Fruit fly (Drosophila melanogaster) whole organism, adult: ENCODE results near the gene ase.

Source experiments
- CG12768 ChIP-seq: fragments of 200-800 bp; sonication (Bioruptor generic); optimal IDR thresholded peaks from 2 replicates; lab custom pipeline; 2017; ENCODE audit warnings: missing biosample characterization, missing genetic modification characterization, mild to moderate bottlenecking, moderate library complexity, missing genetic modification reagents
- CG14711 ChIP-seq: fragments of 200-800 bp; sonication (Bioruptor generic); optimal IDR thresholded peaks from 2 replicates; lab custom pipeline; 2018; ENCODE audit warnings: missing biosample characterization, mild to moderate bottlenecking, missing genetic modification characterization, moderate library complexity
- Crg-1 ChIP-seq: fragments of 200-800 bp; sonication (Bioruptor generic); optimal IDR thresholded peaks from 2 replicates; lab custom pipeline; 2016; ENCODE audit warnings: missing biosample characterization, missing genetic modification characterization
- Hr96 ChIP-seq: fragments of 200-800 bp; sonication (Bioruptor generic); optimal IDR thresholded peaks from 2 replicates; lab custom pipeline; 2016; ENCODE audit warnings: missing biosample characterization, missing genetic modification characterization
- bab1 ChIP-seq: fragments of 200-800 bp; sonication (Bioruptor generic); optimal IDR thresholded peaks from 3 replicates; lab custom pipeline; 2019; ENCODE audit warnings: missing biosample characterization, mild to moderate bottlenecking, missing genetic modification characterization, moderate library complexity
- cic ChIP-seq: fragments of 200-800 bp; sonication (Bioruptor generic); optimal IDR thresholded peaks from 2 replicates; lab custom pipeline; 2017; ENCODE audit warnings: missing biosample characterization, mild to moderate bottlenecking, missing genetic modification characterization, moderate library complexity

dm6 chrX:499589-500041, 39.1 kb downstream of the ase start:
- peak; percentile 67 for TF ChIP-seq Crg-1 (GFP tag; lab: Kevin White, UChicago)
- TF ChIP-seq bab1 (GFP tag; lab: Kevin White, UChicago), result peak; percentile 82
- peak; percentile 75 for TF ChIP-seq CG14711 (tag; lab: Kevin White, UChicago)
- peak; percentile 73 for TF ChIP-seq cic (GFP tag; lab: Kevin White, UChicago)
- peak; percentile 83 for TF ChIP-seq CG12768 (GFP tag; lab: Kevin White, UChicago)
- no peak for TF ChIP-seq Hr96 (GFP tag; lab: Kevin White, UChicago)
